Fruit fly (Drosophila melanogaster): ENCODE data around the gene Pkg21D.

DNA sequence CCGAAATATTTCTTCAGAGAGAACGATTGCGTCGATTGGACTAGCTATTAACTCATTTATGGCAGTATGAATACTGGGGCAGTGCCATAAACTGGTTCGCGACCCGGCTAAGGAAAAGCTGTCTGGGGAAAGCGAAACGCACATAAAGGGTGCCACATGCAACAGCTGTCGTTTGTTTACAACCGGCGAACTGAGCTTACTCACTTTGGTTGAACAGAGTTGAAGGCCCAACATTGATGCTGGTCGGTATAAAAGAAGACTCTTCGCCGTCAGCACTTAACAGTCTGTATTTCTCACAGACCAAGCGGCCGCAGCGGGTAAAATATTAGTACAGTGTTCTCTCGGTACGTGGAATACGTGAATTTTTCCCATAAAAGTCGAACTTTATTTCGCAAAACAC is 44.8 kb downstream of the Pkg21D start:
- peak; percentile 35; the same call in 1 of the 3 replicates for TF ChIP-seq CG4496 (GFP tag; IDR thresholded peaks at IDR 0.05)
- TF ChIP-seq EcR (GFP tag; optimal IDR thresholded peaks at IDR 0.05): no peak
- TF ChIP-seq CG32121 (GFP tag; IDR thresholded peaks at IDR 0.05): 0 out of 2 replicates have a peak, but pooled peaks have one; percentile 17
- TF ChIP-seq Snoo (tag; optimal IDR thresholded peaks at IDR 0.05): no peak
- TF ChIP-seq CG15710 (tag; optimal IDR thresholded peaks at IDR 0.05): no peak
- TF ChIP-seq Pif1B (GFP tag; optimal IDR thresholded peaks at IDR 0.05): no peak
- peak; percentile 6 for TF ChIP-seq CG8301 (tag; optimal IDR thresholded peaks at IDR 0.05)
- no peak for TF ChIP-seq D1 (tag; optimal IDR thresholded peaks at IDR 0.05)
- no peak for TF ChIP-seq Pif1A (GFP tag; optimal IDR thresholded peaks at IDR 0.05)
- peak; percentile 35 for TF ChIP-seq CG14655 (GFP tag; optimal IDR thresholded peaks at IDR 0.05)
- no peak for TF ChIP-seq CG17806 (tag; optimal IDR thresholded peaks at IDR 0.05)
- no peak for TF ChIP-seq CG9948 (tag; optimal IDR thresholded peaks at IDR 0.05)
- TF ChIP-seq CG10348 (GFP tag; IDR thresholded peaks at IDR 0.05): no peak
- TF ChIP-seq CG34367 (tag; optimal IDR thresholded peaks at IDR 0.05): no peak

Data from whole organism, pupa.